Worm (Caenorhabditis elegans) whole organism, late embryonic: Measurements from ENCODE around the gene R105.5.

Experiments
- C08G9.2 ChIP-seq: sonication (generic microtip); optimal IDR thresholded peaks from 2 replicates; lab custom pipeline; 2016; ENCODE audit warnings: mild to moderate bottlenecking, missing genetic modification characterization, moderate library complexity, missing compliant biosample characterization
- C38D4.7 ChIP-seq: fragments of 200-800 bp; sonication (Bioruptor generic); optimal IDR thresholded peaks from 2 replicates; lab custom pipeline; 2018; ENCODE audit warnings: mild to moderate bottlenecking, missing genetic modification characterization, moderate library complexity, missing compliant biosample characterization
- F13H6.1 ChIP-seq: sonication (generic microtip); optimal IDR thresholded peaks from 2 replicates; lab custom pipeline; 2016; ENCODE audit warnings: missing genetic modification characterization, missing compliant biosample characterization
- K02D7.2 ChIP-seq: sonication (generic microtip); optimal IDR thresholded peaks from 2 replicates; lab custom pipeline; 2017; ENCODE audit warnings: mild to moderate bottlenecking, missing genetic modification characterization, missing compliant biosample characterization
- K09A11.1 ChIP-seq: sonication (generic microtip); optimal IDR thresholded peaks from 2 replicates; lab custom pipeline; 2017; ENCODE audit warnings: antibody characterized with exemption, mild to moderate bottlenecking, missing genetic modification characterization, missing compliant biosample characterization; ENCODE audit not compliant: insufficient read depth
- ama-1 ChIP-seq: fragments of 150-350 bp; optimal IDR thresholded peaks from 2 replicates; lab custom pipeline; 2014
- ceh-18 ChIP-seq: sonication (generic microtip); optimal IDR thresholded peaks from 2 replicates; lab custom pipeline; 2016; ENCODE audit warnings: missing genetic modification characterization, missing compliant biosample characterization
- ceh-19 ChIP-seq: fragments of 200-800 bp; sonication (Bioruptor generic); optimal IDR thresholded peaks from 2 replicates; lab custom pipeline; 2018; ENCODE audit warnings: mild to moderate bottlenecking, missing genetic modification characterization, missing compliant biosample characterization
- ceh-2 ChIP-seq: sonication (generic microtip); optimal IDR thresholded peaks from 2 replicates; lab custom pipeline; 2016; ENCODE audit warnings: missing genotype, missing genetic modification characterization, missing compliant biosample characterization
- ceh-22 ChIP-seq: sonication (generic microtip); optimal IDR thresholded peaks from 2 replicates; lab custom pipeline; 2017; ENCODE audit warnings: missing biosample characterization, missing genetic modification characterization
- ceh-24 ChIP-seq: sonication (generic microtip); optimal IDR thresholded peaks from 2 replicates; lab custom pipeline; 2016; ENCODE audit warnings: mild to moderate bottlenecking, missing genetic modification characterization, missing compliant biosample characterization
- ceh-30 ChIP-seq: fragments of 150-350 bp; optimal IDR thresholded peaks from 2 replicates; lab custom pipeline; 2014; ENCODE audit warnings: missing biosample characterization, missing genetic modification characterization
- ceh-6 ChIP-seq: fragments of 200-800 bp; sonication (Bioruptor generic); optimal IDR thresholded peaks from 2 replicates; lab custom pipeline; 2018; ENCODE audit warnings: mild to moderate bottlenecking, missing genetic modification characterization, missing compliant biosample characterization
- ceh-9 ChIP-seq: sonication (generic microtip); optimal IDR thresholded peaks from 2 replicates; lab custom pipeline; 2016; ENCODE audit warnings: mild to moderate bottlenecking, missing genetic modification characterization, inconsistent platforms, missing compliant biosample characterization
- elt-2 ChIP-seq: sonication (generic microtip); optimal IDR thresholded peaks from 2 replicates; lab custom pipeline; 2016; ENCODE audit warnings: missing genetic modification reagents, missing genetic modification characterization, missing compliant biosample characterization
- ets-4 ChIP-seq: sonication (generic microtip); optimal IDR thresholded peaks from 2 replicates; lab custom pipeline; 2016; ENCODE audit warnings: missing genetic modification characterization, missing compliant biosample characterization
- eyg-1 ChIP-seq: sonication (generic microtip); optimal IDR thresholded peaks from 2 replicates; lab custom pipeline; 2016; ENCODE audit warnings: missing genotype, missing genetic modification characterization, missing compliant biosample characterization
- gmeb-2 ChIP-seq: sonication (generic microtip); optimal IDR thresholded peaks from 2 replicates; lab custom pipeline; 2016; ENCODE audit warnings: missing genetic modification characterization, inconsistent platforms, missing compliant biosample characterization
- hlh-13 ChIP-seq: fragments of 200-800 bp; sonication (Bioruptor generic); optimal IDR thresholded peaks from 2 replicates; lab custom pipeline; 2018; ENCODE audit warnings: mild to moderate bottlenecking, missing genetic modification characterization, missing compliant biosample characterization
- hlh-15 ChIP-seq: sonication (generic microtip); optimal IDR thresholded peaks from 2 replicates; lab custom pipeline; 2016; ENCODE audit warnings: missing genetic modification characterization, missing compliant biosample characterization
- hlh-30 ChIP-seq: sonication (generic microtip); optimal IDR thresholded peaks from 2 replicates; lab custom pipeline; 2017; ENCODE audit warnings: antibody characterized with exemption, missing genetic modification characterization, missing compliant biosample characterization; ENCODE audit not compliant: insufficient read depth
- hlh-6 ChIP-seq: sonication (generic microtip); optimal IDR thresholded peaks from 2 replicates; lab custom pipeline; 2016; ENCODE audit warnings: missing genotype, missing genetic modification characterization, missing compliant biosample characterization
- hlh-8 ChIP-seq: sonication (generic microtip); optimal IDR thresholded peaks from 2 replicates; lab custom pipeline; 2016; ENCODE audit warnings: missing genotype, missing genetic modification characterization, missing compliant biosample characterization
- lim-6 ChIP-seq: sonication (generic microtip); optimal IDR thresholded peaks from 2 replicates; lab custom pipeline; 2016; ENCODE audit warnings: missing genetic modification characterization, missing compliant biosample characterization
- lin-11 ChIP-seq: fragments of 200-800 bp; sonication (Bioruptor generic); optimal IDR thresholded peaks from 2 replicates; lab custom pipeline; 2018; ENCODE audit warnings: mild to moderate bottlenecking, missing genetic modification characterization, missing compliant biosample characterization
- madf-2 ChIP-seq: sonication (generic microtip); optimal IDR thresholded peaks from 2 replicates; lab custom pipeline; 2017; ENCODE audit warnings: missing genetic modification characterization, missing compliant biosample characterization
- mec-3 ChIP-seq: sonication (generic microtip); optimal IDR thresholded peaks from 2 replicates; lab custom pipeline; 2016; ENCODE audit warnings: borderline replicate concordance, missing genetic modification characterization, missing compliant biosample characterization
- nhr-11 ChIP-seq: fragments of 150-350 bp; optimal IDR thresholded peaks from 2 replicates; lab custom pipeline; 2014; ENCODE audit warnings: missing biosample characterization, missing genetic modification characterization
- npax-4 ChIP-seq: sonication (generic microtip); optimal IDR thresholded peaks from 2 replicates; lab custom pipeline; 2016; ENCODE audit warnings: missing genetic modification characterization, missing compliant biosample characterization
- odd-2 ChIP-seq: sonication (generic microtip); optimal IDR thresholded peaks from 2 replicates; lab custom pipeline; 2017; ENCODE audit warnings: antibody characterized with exemption, mild to moderate bottlenecking, missing genetic modification characterization, missing compliant biosample characterization
- pag-3 ChIP-seq: sonication (generic microtip); optimal IDR thresholded peaks from 2 replicates; lab custom pipeline; 2016; ENCODE audit warnings: missing compliant biosample characterization, missing genetic modification characterization, borderline replicate concordance
- pat-9 ChIP-seq: fragments of 200-800 bp; sonication (Bioruptor generic); optimal IDR thresholded peaks from 2 replicates; lab custom pipeline; 2018; ENCODE audit warnings: mild to moderate bottlenecking, missing genetic modification characterization, moderate library complexity, missing compliant biosample characterization
- pax-1 ChIP-seq: fragments of 150-350 bp; optimal IDR thresholded peaks from 2 replicates; lab custom pipeline; 2014; ENCODE audit warnings: missing biosample characterization, missing genetic modification characterization
- pha-4 ChIP-seq: fragments of 150-350 bp; optimal IDR thresholded peaks from 2 replicates; lab custom pipeline; 2018; ENCODE audit warnings: missing biosample characterization, missing genetic modification reagents, missing genetic modification characterization
- pros-1 ChIP-seq: fragments of 150-350 bp; optimal IDR thresholded peaks from 2 replicates; lab custom pipeline; 2014; ENCODE audit warnings: missing biosample characterization, missing genetic modification reagents, missing genetic modification characterization
- rnt-1 ChIP-seq: sonication (generic microtip); optimal IDR thresholded peaks from 2 replicates; lab custom pipeline; 2016; ENCODE audit warnings: missing genetic modification characterization, missing compliant biosample characterization
- sdc-2 ChIP-seq: sonication (generic microtip); optimal IDR thresholded peaks from 2 replicates; lab custom pipeline; 2016; ENCODE audit warnings: missing genotype, missing genetic modification characterization, missing compliant biosample characterization
- sox-2 ChIP-seq: fragments of 200-800 bp; sonication (Bioruptor generic); IDR thresholded peaks from 2 replicates; pipeline ENCODE4 v1.3.6; 2022; ENCODE audit warnings: missing genetic modification reagents, missing genetic modification characterization, missing compliant biosample characterization
- unc-55 ChIP-seq: sonication (generic microtip); optimal IDR thresholded peaks from 2 replicates; lab custom pipeline; 2017; ENCODE audit warnings: missing biosample characterization, missing genetic modification reagents, missing genetic modification characterization
- unc-86 ChIP-seq: sonication (generic microtip); optimal IDR thresholded peaks from 2 replicates; lab custom pipeline; 2016; ENCODE audit warnings: missing genetic modification characterization, missing compliant biosample characterization
- zip-5 ChIP-seq: sonication (generic microtip); optimal IDR thresholded peaks from 2 replicates; lab custom pipeline; 2016; ENCODE audit warnings: missing genetic modification characterization, missing compliant biosample characterization

Gene R105.5

ce11 chrIV:4660151-4661041 is 24.3 kb downstream of the R105.5 start, which contains the start of the genes F29B9.11 and jmjd-1.2 (continued):
- TF ChIP-seq K09A11.1 (tag; lab: Kevin White, UChicago) (no peak), ceh-2 (tag; lab: Kevin White, UChicago) (peak; percentile 99), hlh-13 (GFP tag; lab: Kevin White, UChicago) (peak; percentile 23), ceh-22 (tag; lab: Kevin White, UChicago) (no peak), ets-4 (tag; lab: Kevin White, UChicago) (peak; percentile 99), ceh-19 (GFP tag; lab: Kevin White, UChicago) (peak; percentile 61), pax-1 (tag; lab: Kevin White, UChicago) (peak; percentile 33), unc-86 (tag; lab: Kevin White, UChicago) (peak; percentile 83), sdc-2 (tag; lab: Kevin White, UChicago) (peak; percentile 75), hlh-6 (tag; lab: Kevin White, UChicago) (peak; percentile 73), pha-4 (tag; lab: Kevin White, UChicago) (no peak), hlh-8 (tag; lab: Kevin White, UChicago) (peak; percentile 94), C08G9.2 (tag; lab: Kevin White, UChicago) (peak; percentile 99), lin-11 (tag; lab: Kevin White, UChicago) (peak; percentile 10), ceh-9 (peak; percentile 8), madf-2 (peak; percentile 58), rnt-1 (tag; lab: Kevin White, UChicago) (peak; percentile 97), lim-6 (tag; lab: Kevin White, UChicago) (peak; percentile 91), ceh-24 (tag; lab: Kevin White, UChicago) (no peak), odd-2 (tag; lab: Kevin White, UChicago) (no peak), pros-1 (no peak), zip-5 (tag; lab: Kevin White, UChicago) (peak; percentile 99), mec-3 (tag; lab: Kevin White, UChicago) (peak; percentile 82), eyg-1 (tag; lab: Kevin White, UChicago) (peak; percentile 76), ceh-6 (GFP tag; lab: Kevin White, UChicago) (no peak), pag-3 (tag; lab: Kevin White, UChicago) (peak; percentile 88), F13H6.1 (peak; percentile 96), sox-2 (GFP tag; lab: Robert Waterston, UW) (no peak), gmeb-2 (tag; lab: Kevin White, UChicago) (peak; percentile 49), K02D7.2 (tag; lab: Kevin White, UChicago) (no peak), pat-9 (tag; lab: Kevin White, UChicago) (peak; percentile 23), unc-55 (peak; percentile 65), elt-2 (tag; lab: Kevin White, UChicago) (peak; percentile 91), nhr-11 (tag; lab: Kevin White, UChicago) (no peak), hlh-15 (peak; percentile 70), ama-1 (lab: Kevin White, UChicago) (no peak), hlh-30 (tag; lab: Kevin White, UChicago) (no peak), ceh-18 (tag; lab: Kevin White, UChicago) (peak; percentile 86), npax-4 (tag; lab: Kevin White, UChicago) (no peak), C38D4.7 (GFP tag; lab: Kevin White, UChicago) (peak; percentile 14), ceh-30 (peak; percentile 25)
